Worm (Caenorhabditis elegans) whole organism, L1 larva: ENCODE results near the gene srbc-3.

Experiments
- C16A3.4 ChIP-seq: fragments of 150-350 bp; optimal IDR thresholded peaks from 2 replicates; lab custom pipeline; 2014; ENCODE audit warnings: missing biosample characterization, missing genetic modification characterization
- ama-1 ChIP-seq: fragments of 150-350 bp; optimal IDR thresholded peaks from 2 replicates; lab custom pipeline; 2014
- fkh-10 ChIP-seq: sonication (generic microtip); optimal IDR thresholded peaks from 2 replicates; lab custom pipeline; 2017; ENCODE audit warnings: missing biosample characterization, missing genetic modification reagents, missing genetic modification characterization
- lin-39 ChIP-seq: fragments of 150-350 bp; optimal IDR thresholded peaks from 2 replicates; lab custom pipeline; 2014; ENCODE audit warnings: missing biosample characterization, missing genetic modification reagents, missing genetic modification characterization
- mab-9 ChIP-seq: fragments of 200-800 bp; sonication (Bioruptor generic); IDR thresholded peaks from 2 replicates; pipeline ENCODE4 v1.3.6; 2022; ENCODE audit warnings: missing genetic modification reagents, missing genetic modification characterization, missing compliant biosample characterization
- mdl-1 ChIP-seq, 2 experiments: fragments of 150-350 bp; optimal IDR thresholded peaks; 2 replicates each; lab custom pipeline; 2014 to 2017; ENCODE audit warnings: missing biosample characterization in 2 of 2, missing genetic modification characterization in 2 of 2, inconsistent platforms in 1 of 2
- mef-2 ChIP-seq: fragments of 150-350 bp; optimal IDR thresholded peaks from 2 replicates; lab custom pipeline; 2014; ENCODE audit warnings: missing biosample characterization, missing genetic modification characterization
- nhr-11 ChIP-seq: fragments of 150-350 bp; optimal IDR thresholded peaks from 2 replicates; lab custom pipeline; 2014; ENCODE audit warnings: missing biosample characterization, missing genetic modification characterization
- nhr-76 ChIP-seq: sonication (generic microtip); optimal IDR thresholded peaks from 2 replicates; lab custom pipeline; 2017; ENCODE audit warnings: missing biosample characterization, missing genetic modification characterization
- skn-1 ChIP-seq: fragments of 150-350 bp; optimal IDR thresholded peaks from 2 replicates; lab custom pipeline; 2014; ENCODE audit warnings: missing biosample characterization, missing genetic modification characterization
- sox-4 ChIP-seq: sonication (generic microtip); optimal IDR thresholded peaks from 2 replicates; lab custom pipeline; 2016; ENCODE audit warnings: missing genetic modification characterization, missing compliant biosample characterization

DNA sequence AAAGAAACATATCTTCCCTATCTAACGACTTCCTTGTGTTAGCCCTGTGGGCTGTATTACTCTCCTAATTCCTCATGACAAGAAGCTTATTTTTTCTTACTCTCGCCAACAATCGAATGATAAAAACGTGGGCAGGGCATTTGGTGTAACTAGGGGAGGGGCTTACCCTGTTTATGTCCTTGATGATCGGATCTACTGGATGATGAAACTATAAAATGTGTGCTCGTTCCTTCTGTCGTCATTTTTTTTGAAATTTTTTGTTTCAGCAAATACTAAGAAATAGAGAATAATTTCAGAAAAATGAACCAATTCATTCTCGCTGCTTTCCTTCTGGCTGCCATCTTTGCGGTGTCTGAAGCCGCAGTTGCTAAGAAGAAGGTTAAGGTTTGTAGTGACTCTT is 34.2 kb downstream of the srbc-3 start, which contains the start of gene C17B7.3:
- TF ChIP-seq C16A3.4 (tag; lab: Kevin White, UChicago) (no peak), mef-2 (tag; lab: Kevin White, UChicago) (no peak), lin-39 (tag; lab: Kevin White, UChicago) (no peak), nhr-11 (tag; lab: Kevin White, UChicago) (no peak), ama-1 (lab: Kevin White, UChicago) (no peak), sox-4 (tag; lab: Kevin White, UChicago) (no peak), skn-1 (tag; lab: Kevin White, UChicago) (no peak), fkh-10 (no peak), nhr-76 (tag; lab: Kevin White, UChicago) (no peak), mdl-1 (tag; optimal IDR thresholded peaks at IDR 0.05; lab: Kevin White, UChicago) (no peak), mab-9 (GFP tag; lab: Robert Waterston, UW) (no peak)
